Worm (Caenorhabditis elegans) whole organism, L1 larva: ENCODE measurements around the gene mltn-8.
A peak's percentile ranks its signal among the peaks of the same experiment; 100 is the strongest.

Experiments
- C16A3.4 ChIP-seq: fragments of 150-350 bp; optimal IDR thresholded peaks from 2 replicates; lab custom pipeline; 2014; ENCODE audit warnings: missing biosample characterization, missing genetic modification characterization
- blmp-1 ChIP-seq: fragments of 150-350 bp; optimal IDR thresholded peaks from 2 replicates; lab custom pipeline; 2014; ENCODE audit warnings: missing biosample characterization, missing genetic modification characterization
- ceh-8 ChIP-seq: fragments of 200-800 bp; sonication (Bioruptor generic); optimal IDR thresholded peaks from 2 replicates; lab custom pipeline; 2018; ENCODE audit warnings: mild to moderate bottlenecking, missing genetic modification characterization, moderate library complexity, missing compliant biosample characterization
- ceh-88 ChIP-seq: fragments of 200-800 bp; sonication (Bioruptor generic); IDR thresholded peaks from 2 replicates; pipeline ENCODE4 v1.3.6; 2022; ENCODE audit warnings: missing genetic modification characterization, missing compliant biosample characterization
- ceh-90 ChIP-seq: sonication (generic microtip); optimal IDR thresholded peaks from 2 replicates; lab custom pipeline; 2016; ENCODE audit warnings: missing genetic modification characterization, missing compliant biosample characterization
- dpl-1 ChIP-seq, 3 experiments: fragments of 150-350 bp in 2 of 3; sonication (generic microtip) in 1 of 3; optimal IDR thresholded peaks; 2 replicates each; lab custom pipeline; 2014 to 2017; ENCODE audit warnings: missing biosample characterization in 3 of 3, missing genetic modification characterization in 3 of 3, missing genetic modification reagents in 3 of 3
- efl-1 ChIP-seq, 4 experiments: fragments of 150-350 bp; optimal IDR thresholded peaks in 3 of 4; peaks in 1 of 4; 1 replicate in 1 of 4; 2 replicates in 3 of 4; lab custom pipeline; 2014; ENCODE audit warnings: missing biosample characterization in 2 of 4, missing genetic modification characterization in 2 of 4, missing genetic modification reagents in 2 of 4
- egl-27 ChIP-seq, 2 experiments: fragments of 150-350 bp in 1 of 2; sonication (generic microtip); optimal IDR thresholded peaks; 3 replicates each; lab custom pipeline; 2017 to 2018; ENCODE audit warnings: missing biosample characterization in 2 of 2, missing genetic modification characterization in 2 of 2, missing genetic modification reagents in 2 of 2
- elt-2 ChIP-seq: sonication (generic microtip); optimal IDR thresholded peaks from 2 replicates; lab custom pipeline; 2016; ENCODE audit warnings: missing genetic modification characterization, mild to moderate bottlenecking, inconsistent platforms, missing compliant biosample characterization, missing genetic modification reagents
- elt-3 ChIP-seq, 6 experiments: fragments of 150-350 bp in 1 of 6; sonication (generic microtip); optimal IDR thresholded peaks; 2 replicates each; lab custom pipeline; 2017 to 2018; ENCODE audit warnings: missing biosample characterization in 6 of 6, missing genetic modification characterization in 6 of 6, inconsistent platforms in 1 of 6
- fkh-8 ChIP-seq: sonication (generic microtip); optimal IDR thresholded peaks from 2 replicates; lab custom pipeline; 2016; ENCODE audit warnings: mild to moderate bottlenecking, missing genetic modification characterization, missing compliant biosample characterization
- grh-1 ChIP-seq: fragments of 200-800 bp; sonication (Bioruptor generic); IDR thresholded peaks from 2 replicates; pipeline ENCODE4 v1.3.6; 2022; ENCODE audit warnings: missing genetic modification reagents, missing genetic modification characterization, missing compliant biosample characterization
- hlh-17 ChIP-seq: fragments of 200-800 bp; sonication (Bioruptor generic); optimal IDR thresholded peaks from 2 replicates; lab custom pipeline; 2018; ENCODE audit warnings: missing genetic modification characterization, mild to moderate bottlenecking, missing compliant biosample characterization, moderate library complexity, borderline replicate concordance
- isw-1 ChIP-seq: fragments of 200-800 bp; sonication (Bioruptor generic); IDR thresholded peaks from 2 replicates; pipeline ENCODE4 v1.3.6; 2022; ENCODE audit warnings: missing genetic modification characterization, missing compliant biosample characterization
- jun-1 ChIP-seq: fragments of 150-350 bp; optimal IDR thresholded peaks from 2 replicates; lab custom pipeline; 2014; ENCODE audit warnings: missing biosample characterization, missing genetic modification reagents, missing genetic modification characterization
- lin-14 ChIP-seq: fragments of 200-800 bp; sonication (Bioruptor generic); optimal IDR thresholded peaks from 2 replicates; lab custom pipeline; 2018; ENCODE audit warnings: mild to moderate bottlenecking, missing genetic modification characterization, moderate library complexity, missing compliant biosample characterization
- lin-35 ChIP-seq, 2 experiments: fragments of 150-350 bp; optimal IDR thresholded peaks; 2 replicates each; lab custom pipeline; 2014; ENCODE audit warnings: missing biosample characterization in 2 of 2, missing genetic modification characterization in 2 of 2, missing genetic modification reagents in 2 of 2
- lin-39 ChIP-seq: fragments of 150-350 bp; optimal IDR thresholded peaks from 2 replicates; lab custom pipeline; 2014; ENCODE audit warnings: missing biosample characterization, missing genetic modification reagents, missing genetic modification characterization
- lir-3 ChIP-seq: sonication (generic microtip); optimal IDR thresholded peaks from 2 replicates; lab custom pipeline; 2016; ENCODE audit warnings: mild to moderate bottlenecking, missing genetic modification characterization, moderate library complexity, missing compliant biosample characterization; ENCODE audit not compliant: poor library complexity
- lsy-2 ChIP-seq, 2 experiments: fragments of 150-350 bp; optimal IDR thresholded peaks; 2 replicates each; lab custom pipeline; 2014; ENCODE audit warnings: missing biosample characterization in 2 of 2, missing genetic modification characterization in 2 of 2
- mab-9 ChIP-seq: fragments of 200-800 bp; sonication (Bioruptor generic); IDR thresholded peaks from 2 replicates; pipeline ENCODE4 v1.3.6; 2022; ENCODE audit warnings: missing genetic modification reagents, missing genetic modification characterization, missing compliant biosample characterization
- mdl-1 ChIP-seq, 2 experiments: fragments of 150-350 bp; optimal IDR thresholded peaks; 2 replicates each; lab custom pipeline; 2014 to 2017; ENCODE audit warnings: missing biosample characterization in 2 of 2, missing genetic modification characterization in 2 of 2, inconsistent platforms in 1 of 2
- mef-2 ChIP-seq: fragments of 150-350 bp; optimal IDR thresholded peaks from 2 replicates; lab custom pipeline; 2014; ENCODE audit warnings: missing biosample characterization, missing genetic modification characterization
- nhr-11 ChIP-seq: fragments of 150-350 bp; optimal IDR thresholded peaks from 2 replicates; lab custom pipeline; 2014; ENCODE audit warnings: missing biosample characterization, missing genetic modification characterization
- nhr-19 ChIP-seq: fragments of 200-800 bp; sonication (Bioruptor generic); conservative IDR thresholded peaks from 2 replicates; pipeline ENCODE4 v1.3.6; 2022; ENCODE audit warnings: missing genetic modification characterization, missing compliant biosample characterization
- nhr-20 ChIP-seq: sonication (generic microtip); optimal IDR thresholded peaks from 2 replicates; lab custom pipeline; 2016; ENCODE audit warnings: mild to moderate bottlenecking, missing genetic modification characterization, missing compliant biosample characterization
- nhr-47 ChIP-seq: sonication (generic microtip); optimal IDR thresholded peaks from 2 replicates; lab custom pipeline; 2016; ENCODE audit warnings: mild to moderate bottlenecking, missing genetic modification characterization, moderate library complexity, missing compliant biosample characterization
- nhr-71 ChIP-seq: sonication (generic microtip); optimal IDR thresholded peaks from 2 replicates; lab custom pipeline; 2016; ENCODE audit warnings: mild to moderate bottlenecking, missing genetic modification characterization, moderate library complexity, missing compliant biosample characterization
- nhr-85 ChIP-seq: sonication (generic microtip); peaks from one replicate; lab custom pipeline; 2016; ENCODE audit warnings: missing genetic modification characterization, inconsistent platforms, missing compliant biosample characterization
- nhr-90 ChIP-seq: sonication (generic microtip); optimal IDR thresholded peaks from 2 replicates; lab custom pipeline; 2016; ENCODE audit warnings: mild to moderate bottlenecking, missing genetic modification characterization, missing compliant biosample characterization; ENCODE audit not compliant: poor library complexity
- pqm-1 ChIP-seq: sonication (generic microtip); optimal IDR thresholded peaks from 3 replicates; lab custom pipeline; 2017; ENCODE audit warnings: missing biosample characterization, missing genetic modification characterization
- skn-1 ChIP-seq: fragments of 150-350 bp; optimal IDR thresholded peaks from 2 replicates; lab custom pipeline; 2014; ENCODE audit warnings: missing biosample characterization, missing genetic modification characterization
- snpc-4 ChIP-seq: fragments of 150-350 bp; optimal IDR thresholded peaks from 2 replicates; lab custom pipeline; 2014; ENCODE audit warnings: missing biosample characterization, missing genetic modification characterization
- snu-23 ChIP-seq: sonication (generic microtip); optimal IDR thresholded peaks from 2 replicates; lab custom pipeline; 2016; ENCODE audit warnings: missing genetic modification characterization, missing compliant biosample characterization
- sox-4 ChIP-seq: sonication (generic microtip); optimal IDR thresholded peaks from 2 replicates; lab custom pipeline; 2016; ENCODE audit warnings: missing genetic modification characterization, missing compliant biosample characterization
- tbx-2 ChIP-seq: sonication (generic microtip); optimal IDR thresholded peaks from 2 replicates; lab custom pipeline; 2016; ENCODE audit warnings: missing genetic modification characterization, missing compliant biosample characterization
- tlp-1 ChIP-seq: fragments of 150-350 bp; optimal IDR thresholded peaks from 2 replicates; lab custom pipeline; 2014; ENCODE audit warnings: missing biosample characterization, missing genetic modification characterization
- unc-130 ChIP-seq: fragments of 150-350 bp; optimal IDR thresholded peaks from 2 replicates; lab custom pipeline; 2017; ENCODE audit warnings: missing biosample characterization, missing genetic modification characterization, inconsistent platforms
- unc-98 ChIP-seq: fragments of 200-800 bp; sonication (Bioruptor generic); IDR thresholded peaks from 2 replicates; pipeline ENCODE4 v1.3.6; 2022; ENCODE audit warnings: missing genetic modification characterization, missing compliant biosample characterization
- vab-15 ChIP-seq: sonication (generic microtip); optimal IDR thresholded peaks from 2 replicates; lab custom pipeline; 2017; ENCODE audit warnings: missing genotype, mild to moderate bottlenecking, missing genetic modification characterization, missing compliant biosample characterization
- ztf-4 ChIP-seq: fragments of 150-350 bp; optimal IDR thresholded peaks from 2 replicates; lab custom pipeline; 2014; ENCODE audit warnings: missing biosample characterization, missing genetic modification characterization

The mltn-8 gene

DNA sequence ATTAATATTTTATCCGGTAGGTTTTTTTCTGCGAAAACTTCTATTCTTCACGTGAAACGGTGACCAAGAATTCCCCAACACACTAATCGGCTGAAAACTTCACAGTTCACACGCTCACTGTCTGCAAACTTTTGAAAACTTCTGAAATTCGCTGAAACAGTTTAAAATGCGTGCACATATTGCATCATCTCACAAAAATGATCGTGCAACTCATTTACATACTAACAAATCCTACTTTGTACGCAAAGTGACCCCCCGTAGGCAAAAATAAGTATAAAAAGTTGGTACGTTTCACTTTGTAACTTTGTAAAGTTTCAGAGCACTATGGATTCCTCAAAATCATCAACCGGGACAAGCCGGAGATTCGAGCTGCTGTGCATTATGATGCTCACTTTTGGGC, 8.3 kb upstream of the mltn-8 start, which contains the start of gene ZK6.6:
TSS of gene ZK6.6 (plus strand) at position 301 of the 400 bp plus-strand sequence.
- TF ChIP-seq jun-1 (tag; lab: Kevin White, UChicago) (no peak), nhr-85 (no peak), nhr-71 (tag; lab: Kevin White, UChicago) (no peak), sox-4 (tag; lab: Kevin White, UChicago) (no peak), lir-3 (tag; lab: Kevin White, UChicago) (no peak), hlh-17 (no peak), egl-27 (tag; optimal IDR thresholded peaks at IDR 0.05; lab: Kevin White, UChicago) (no peak), ztf-4 (no peak)

DNA sequence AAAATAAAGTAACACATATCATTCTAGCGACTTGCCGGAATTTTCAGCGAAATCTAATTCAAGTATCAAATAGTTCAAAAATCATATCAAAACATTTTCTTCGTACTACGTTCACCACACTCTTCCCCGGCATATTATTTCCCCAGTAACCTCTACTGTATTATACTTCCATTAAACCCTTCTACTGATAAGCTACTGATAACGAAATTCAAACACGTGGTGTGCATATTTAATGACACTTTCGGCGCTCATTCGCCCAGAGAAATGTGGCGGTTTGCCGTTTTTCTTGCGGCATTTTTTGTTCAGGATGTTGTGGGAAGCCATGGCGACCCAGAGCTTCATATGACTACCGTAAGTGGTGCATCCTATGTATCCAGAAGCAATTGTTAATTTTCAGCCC, 5.4 kb upstream of the mltn-8 start, which contains the start of gene lipl-5:
TSS of gene lipl-5 (plus strand) at position 259 of the 400 bp plus-strand sequence.
- TF ChIP-seq lin-35 (GFP tag; optimal IDR thresholded peaks at IDR 0.05; lab: Kevin White, UChicago) (peak in 1 of 2 experiments; percentile 18), elt-2 (peak; percentile 81), lin-39 (tag; lab: Kevin White, UChicago) (no peak)

DNA sequence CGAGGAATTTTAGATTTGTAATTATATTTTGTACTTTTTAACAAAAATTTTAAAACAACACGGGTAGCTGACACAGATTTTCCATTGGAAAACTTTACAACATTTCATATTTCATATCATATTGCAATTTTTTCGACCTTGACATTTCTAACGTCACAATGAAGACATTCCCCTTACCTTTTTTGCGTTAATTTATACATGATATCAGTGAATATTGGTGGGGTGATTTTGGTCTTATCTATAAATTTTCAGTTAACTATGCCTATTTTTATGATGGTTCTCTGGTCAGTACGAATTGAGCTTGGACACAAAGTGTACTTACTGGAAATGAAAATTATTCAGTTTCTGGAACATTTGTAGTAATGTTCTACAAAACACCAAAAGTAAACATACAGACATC, 4.4 kb upstream of the mltn-8 start:
- TF ChIP-seq nhr-90 (tag; lab: Kevin White, UChicago) (no peak), elt-2 (peak; percentile 48), fkh-8 (tag; lab: Kevin White, UChicago) (no peak)
- TF ChIP-seq, all 84 proteins: peak for 1

DNA sequence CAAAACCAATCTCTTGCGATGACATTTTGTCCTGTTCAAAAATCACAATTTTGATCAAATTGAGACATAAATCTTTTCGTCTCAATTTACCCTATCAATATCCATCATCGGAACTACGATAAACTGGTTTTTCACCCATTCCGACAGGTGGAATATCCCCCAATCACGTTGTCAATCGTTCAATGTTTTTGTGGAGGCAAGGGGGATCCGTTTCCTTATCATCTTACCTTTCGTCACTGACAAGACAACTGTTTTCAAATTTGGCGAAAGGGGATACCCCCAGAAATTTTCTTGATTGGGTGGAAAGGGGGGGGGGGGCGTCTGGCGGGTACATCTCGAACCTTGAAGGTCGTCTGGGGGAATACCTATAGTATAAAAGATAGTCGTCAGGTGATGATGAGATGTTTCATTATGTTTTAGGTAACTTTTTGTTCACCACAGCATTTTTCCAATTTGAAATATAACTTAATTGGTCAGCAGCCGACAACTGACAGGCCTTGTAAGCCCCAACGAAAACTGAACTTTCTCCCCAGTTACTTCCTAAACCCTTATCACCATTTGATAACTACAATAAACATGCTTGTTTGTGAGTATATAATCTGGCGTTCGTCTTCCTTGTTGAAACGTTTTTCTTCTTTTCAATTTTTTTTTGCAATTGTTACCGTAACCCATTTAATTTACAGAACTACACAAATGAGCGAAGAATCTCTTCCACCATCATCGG, 1.3 kb upstream of the mltn-8 start, which contains the start of gene ZK6.8:
TSS of gene ZK6.8 (plus strand) at position 682 of the 724 bp plus-strand sequence.
- TF ChIP-seq ceh-88 (GFP tag; lab: Robert Waterston, UW) (no peak), mab-9 (GFP tag; lab: Robert Waterston, UW) (no peak), mdl-1 (tag; optimal IDR thresholded peaks at IDR 0.05; lab: Kevin White, UChicago) (peak in 1 of 2 experiments; percentile 77), skn-1 (tag; lab: Kevin White, UChicago) (peak; percentile 20), ceh-90 (tag; lab: Kevin White, UChicago) (no peak), tbx-2 (tag; lab: Kevin White, UChicago) (peak; percentile 73), nhr-11 (tag; lab: Kevin White, UChicago) (no peak), elt-3 (tag; optimal IDR thresholded peaks at IDR 0.05; lab: Kevin White, UChicago) (peak; percentile 78 to 99 (median 84)), isw-1 (no peak), unc-98 (GFP tag; lab: Robert Waterston, UW) (no peak), pqm-1 (no peak), nhr-20 (peak; percentile 90), efl-1 (optimal IDR thresholded peaks at IDR 0.05; lab: Kevin White, UChicago) (no peak), efl-1 (GFP tag; optimal IDR thresholded peaks at IDR 0.05 in 1 of 2; lab: Kevin White, UChicago) (peak in 1 of 2 experiments; percentile 86), nhr-90 (tag; lab: Kevin White, UChicago) (peak; percentile 79), blmp-1 (tag; lab: Kevin White, UChicago) (peak; percentile 88), nhr-19 (GFP tag; lab: Robert Waterston, UW) (peak; percentile 79), hlh-17 (no peak), ztf-4 (no peak), lsy-2 (tag; optimal IDR thresholded peaks at IDR 0.05; lab: Kevin White, UChicago) (peak in 1 of 2 experiments; percentile 65), tlp-1 (no peak), lin-35 (GFP tag; optimal IDR thresholded peaks at IDR 0.05; lab: Kevin White, UChicago) (peak in 1 of 2 experiments; percentile 67), nhr-47 (tag; lab: Kevin White, UChicago) (peak; percentile 51), nhr-71 (tag; lab: Kevin White, UChicago) (peak; percentile 79), vab-15 (tag; lab: Kevin White, UChicago) (peak; percentile 57), ceh-8 (GFP tag; lab: Kevin White, UChicago) (no peak), snpc-4 (tag; lab: Kevin White, UChicago) (no peak), nhr-85 (peak; percentile 99), lin-14 (GFP tag; lab: Kevin White, UChicago) (peak; percentile 97), mef-2 (tag; lab: Kevin White, UChicago) (no peak), jun-1 (tag; lab: Kevin White, UChicago) (peak; percentile 38), grh-1 (GFP tag; lab: Robert Waterston, UW) (peak; percentile 93), snu-23 (peak; percentile 49), C16A3.4 (tag; lab: Kevin White, UChicago) (peak; percentile 11), dpl-1 (GFP tag; optimal IDR thresholded peaks at IDR 0.05; lab: Kevin White, UChicago) (peak in 1 of 3 experiments; percentile 23), unc-130 (tag; lab: Kevin White, UChicago) (peak; percentile 72)
